Worm (Caenorhabditis elegans) whole organism, late embryonic: ENCODE results near the gene rpl-20.
"Not testable (repeated sequence)": the region's sequence is repeated elsewhere in the genome, so short reads cannot be mapped to it uniquely, and the experiment has no call there.

Experiments
- C08G9.2 ChIP-seq: sonication (generic microtip); optimal IDR thresholded peaks from 2 replicates; lab custom pipeline; 2016; ENCODE audit warnings: mild to moderate bottlenecking, missing genetic modification characterization, moderate library complexity, missing compliant biosample characterization
- F13H6.1 ChIP-seq: sonication (generic microtip); optimal IDR thresholded peaks from 2 replicates; lab custom pipeline; 2016; ENCODE audit warnings: missing genetic modification characterization, missing compliant biosample characterization
- ama-1 ChIP-seq: fragments of 150-350 bp; optimal IDR thresholded peaks from 2 replicates; lab custom pipeline; 2014
- ceh-18 ChIP-seq: sonication (generic microtip); optimal IDR thresholded peaks from 2 replicates; lab custom pipeline; 2016; ENCODE audit warnings: missing genetic modification characterization, missing compliant biosample characterization
- ceh-19 ChIP-seq: fragments of 200-800 bp; sonication (Bioruptor generic); optimal IDR thresholded peaks from 2 replicates; lab custom pipeline; 2018; ENCODE audit warnings: mild to moderate bottlenecking, missing genetic modification characterization, missing compliant biosample characterization
- ceh-2 ChIP-seq: sonication (generic microtip); optimal IDR thresholded peaks from 2 replicates; lab custom pipeline; 2016; ENCODE audit warnings: missing genotype, missing genetic modification characterization, missing compliant biosample characterization
- ceh-31 ChIP-seq: sonication (generic microtip); optimal IDR thresholded peaks from 2 replicates; lab custom pipeline; 2016; ENCODE audit warnings: missing genetic modification characterization, missing compliant biosample characterization
- ceh-34 ChIP-seq: sonication (generic microtip); optimal IDR thresholded peaks from 2 replicates; lab custom pipeline; 2016; ENCODE audit warnings: mild to moderate bottlenecking, missing genetic modification characterization, missing compliant biosample characterization
- ceh-45 ChIP-seq: fragments of 200-800 bp; sonication (Bioruptor generic); IDR thresholded peaks from 2 replicates; pipeline ENCODE4 v1.3.6; 2022; ENCODE audit warnings: missing genetic modification reagents, missing genetic modification characterization, missing compliant biosample characterization
- ceh-6 ChIP-seq: fragments of 200-800 bp; sonication (Bioruptor generic); optimal IDR thresholded peaks from 2 replicates; lab custom pipeline; 2018; ENCODE audit warnings: mild to moderate bottlenecking, missing genetic modification characterization, missing compliant biosample characterization
- che-1 ChIP-seq: sonication (generic microtip); optimal IDR thresholded peaks from 2 replicates; lab custom pipeline; 2016; ENCODE audit warnings: mild to moderate bottlenecking, missing genetic modification characterization, missing compliant biosample characterization
- elt-2 ChIP-seq: sonication (generic microtip); optimal IDR thresholded peaks from 2 replicates; lab custom pipeline; 2016; ENCODE audit warnings: missing genetic modification reagents, missing genetic modification characterization, missing compliant biosample characterization
- ets-4 ChIP-seq: sonication (generic microtip); optimal IDR thresholded peaks from 2 replicates; lab custom pipeline; 2016; ENCODE audit warnings: missing genetic modification characterization, missing compliant biosample characterization
- fax-1 ChIP-seq: sonication (generic microtip); optimal IDR thresholded peaks from 2 replicates; lab custom pipeline; 2016; ENCODE audit warnings: missing genotype, missing genetic modification characterization, missing compliant biosample characterization
- hlh-15 ChIP-seq: sonication (generic microtip); optimal IDR thresholded peaks from 2 replicates; lab custom pipeline; 2016; ENCODE audit warnings: missing genetic modification characterization, missing compliant biosample characterization
- hlh-6 ChIP-seq: sonication (generic microtip); optimal IDR thresholded peaks from 2 replicates; lab custom pipeline; 2016; ENCODE audit warnings: missing genotype, missing genetic modification characterization, missing compliant biosample characterization
- hlh-8 ChIP-seq: sonication (generic microtip); optimal IDR thresholded peaks from 2 replicates; lab custom pipeline; 2016; ENCODE audit warnings: missing genotype, missing genetic modification characterization, missing compliant biosample characterization
- madf-2 ChIP-seq: sonication (generic microtip); optimal IDR thresholded peaks from 2 replicates; lab custom pipeline; 2017; ENCODE audit warnings: missing genetic modification characterization, missing compliant biosample characterization
- nfya-1 ChIP-seq: sonication (generic microtip); optimal IDR thresholded peaks from 2 replicates; lab custom pipeline; 2017; ENCODE audit warnings: missing genetic modification characterization, mild to moderate bottlenecking, missing compliant biosample characterization, antibody characterized with exemption, moderate library complexity
- nhr-11 ChIP-seq: fragments of 150-350 bp; optimal IDR thresholded peaks from 2 replicates; lab custom pipeline; 2014; ENCODE audit warnings: missing biosample characterization, missing genetic modification characterization
- nhr-232 ChIP-seq: sonication (generic microtip); optimal IDR thresholded peaks from 2 replicates; lab custom pipeline; 2016; ENCODE audit warnings: missing genetic modification characterization, missing compliant biosample characterization
- odd-2 ChIP-seq: sonication (generic microtip); optimal IDR thresholded peaks from 2 replicates; lab custom pipeline; 2017; ENCODE audit warnings: antibody characterized with exemption, mild to moderate bottlenecking, missing genetic modification characterization, missing compliant biosample characterization
- pag-3 ChIP-seq: sonication (generic microtip); optimal IDR thresholded peaks from 2 replicates; lab custom pipeline; 2016; ENCODE audit warnings: missing compliant biosample characterization, missing genetic modification characterization, borderline replicate concordance
- pat-9 ChIP-seq: fragments of 200-800 bp; sonication (Bioruptor generic); optimal IDR thresholded peaks from 2 replicates; lab custom pipeline; 2018; ENCODE audit warnings: mild to moderate bottlenecking, missing genetic modification characterization, moderate library complexity, missing compliant biosample characterization
- pax-1 ChIP-seq: fragments of 150-350 bp; optimal IDR thresholded peaks from 2 replicates; lab custom pipeline; 2014; ENCODE audit warnings: missing biosample characterization, missing genetic modification characterization
- pha-4 ChIP-seq: fragments of 150-350 bp; optimal IDR thresholded peaks from 2 replicates; lab custom pipeline; 2018; ENCODE audit warnings: missing biosample characterization, missing genetic modification reagents, missing genetic modification characterization
- ref-2 ChIP-seq: sonication (generic microtip); optimal IDR thresholded peaks from 2 replicates; lab custom pipeline; 2016; ENCODE audit warnings: missing genetic modification characterization, missing compliant biosample characterization
- sox-2 ChIP-seq: fragments of 200-800 bp; sonication (Bioruptor generic); IDR thresholded peaks from 2 replicates; pipeline ENCODE4 v1.3.6; 2022; ENCODE audit warnings: missing genetic modification reagents, missing genetic modification characterization, missing compliant biosample characterization
- tbx-2 ChIP-seq: sonication (generic microtip); optimal IDR thresholded peaks from 2 replicates; lab custom pipeline; 2016; ENCODE audit warnings: missing genetic modification characterization, missing compliant biosample characterization
- tbx-7 ChIP-seq: sonication (generic microtip); optimal IDR thresholded peaks from 2 replicates; lab custom pipeline; 2016; ENCODE audit warnings: missing genotype, missing genetic modification characterization, missing compliant biosample characterization
- ttx-3 ChIP-seq: sonication (generic microtip); optimal IDR thresholded peaks from 2 replicates; lab custom pipeline; 2016; ENCODE audit warnings: missing genetic modification reagents, missing genetic modification characterization, missing compliant biosample characterization
- unc-55 ChIP-seq: sonication (generic microtip); optimal IDR thresholded peaks from 2 replicates; lab custom pipeline; 2017; ENCODE audit warnings: missing biosample characterization, missing genetic modification reagents, missing genetic modification characterization
- zip-5 ChIP-seq: sonication (generic microtip); optimal IDR thresholded peaks from 2 replicates; lab custom pipeline; 2016; ENCODE audit warnings: missing genetic modification characterization, missing compliant biosample characterization
- ztf-16 ChIP-seq: sonication (generic microtip); optimal IDR thresholded peaks from 2 replicates; lab custom pipeline; 2017; ENCODE audit warnings: missing genetic modification characterization, missing compliant biosample characterization

The rpl-20 gene

DNA sequence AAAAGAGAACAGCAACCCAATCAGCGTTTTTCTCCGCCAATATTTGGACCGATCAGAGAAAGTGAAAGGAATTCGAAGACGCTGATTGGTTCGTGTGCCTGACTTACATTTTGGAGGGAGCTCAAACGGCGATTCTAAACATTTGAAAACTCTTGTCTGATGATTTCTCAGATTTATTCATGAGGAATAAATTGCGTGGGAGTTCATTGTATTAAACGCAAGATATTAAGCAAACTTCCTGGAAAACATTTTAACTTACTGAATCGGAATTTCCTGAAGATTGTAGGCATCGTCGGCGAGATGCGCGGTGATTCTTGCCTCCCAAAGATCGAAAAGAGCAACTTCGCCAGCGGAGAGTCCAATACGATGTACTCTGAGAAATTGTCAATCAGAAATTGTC is 25.0 kb downstream of the rpl-20 start, which contains the start of gene K08F11.1:
Gene K08F11.1 (plus strand): TSS at position 301 of the 400 bp plus-strand sequence.
- TF ChIP-seq nhr-232 (tag; lab: Kevin White, UChicago) (no peak), nfya-1 (tag; lab: Kevin White, UChicago) (peak; percentile 4), madf-2 (tag; lab: Kevin White, UChicago) (no peak), ceh-45 (GFP tag; lab: Robert Waterston, UW) (no peak), hlh-15 (tag; lab: Kevin White, UChicago) (no peak), sox-2 (no peak)

DNA sequence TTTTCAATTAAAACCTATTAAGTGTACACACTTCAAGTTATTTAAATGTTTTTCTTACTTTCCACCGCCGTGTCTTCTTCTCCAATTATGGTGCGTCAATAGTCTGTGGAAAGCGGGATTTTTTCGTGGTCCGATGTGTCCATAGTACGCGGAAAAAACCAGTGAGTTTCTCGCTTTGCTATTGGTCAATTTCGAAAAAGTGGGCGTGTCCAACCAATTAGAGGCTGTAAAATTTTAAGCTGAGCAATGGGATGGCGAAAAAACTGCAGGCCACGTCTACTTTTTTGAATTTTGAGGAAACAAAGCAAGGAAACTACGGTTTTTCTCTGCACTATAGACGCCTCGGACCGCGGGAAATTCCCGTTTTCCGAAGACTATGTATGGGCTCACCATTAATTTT is 25.9 kb downstream of the rpl-20 start:
- TF ChIP-seq nfya-1 (tag; lab: Kevin White, UChicago) (peak; percentile 53), ceh-18 (tag; lab: Kevin White, UChicago) (no peak)

DNA sequence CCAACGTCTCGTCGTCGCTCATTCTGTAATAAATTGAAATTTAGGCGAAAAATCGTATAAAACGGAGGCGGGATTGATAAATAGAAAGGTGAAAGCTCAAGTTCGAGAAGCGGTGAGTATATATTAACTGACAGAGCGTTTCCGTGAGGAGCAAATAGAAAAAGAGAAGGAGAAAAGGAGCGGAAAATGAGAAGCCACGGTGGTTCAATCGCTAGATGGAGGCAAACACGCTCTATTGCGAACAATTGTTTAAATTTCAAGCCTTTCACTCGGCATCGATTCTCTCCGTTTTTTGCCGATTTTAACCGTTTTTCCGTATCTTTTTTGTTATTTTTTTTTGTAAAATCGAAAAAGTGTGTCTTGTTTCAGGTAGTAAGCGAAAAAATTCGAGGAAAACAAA is 33.8 kb downstream of the rpl-20 start, which contains the start of gene miro-1:
Gene miro-1 (minus strand): TSS at position 23 of the 400 bp plus-strand sequence.
- TF ChIP-seq pat-9, ets-4, che-1 (tag; lab: Kevin White, UChicago): not testable (repeated sequence)

DNA sequence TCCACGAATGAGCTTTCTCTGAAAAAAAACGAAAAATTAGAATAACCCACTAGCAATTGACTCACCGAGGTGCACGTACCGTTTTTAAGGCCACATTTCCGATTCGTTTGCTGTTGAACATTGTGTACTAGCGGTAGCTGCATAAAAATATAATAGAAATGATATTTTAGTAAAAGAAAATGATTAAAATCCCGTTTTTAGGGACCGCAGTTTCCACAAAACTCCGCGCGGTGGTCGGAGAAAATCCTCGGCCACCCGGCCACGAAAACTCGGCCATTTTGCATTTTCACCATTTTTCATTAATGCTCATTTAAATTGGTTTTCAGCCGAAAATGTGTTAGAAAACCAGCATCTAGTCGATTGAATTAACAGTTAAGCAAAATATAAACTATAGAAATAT is 37.2 kb downstream of the rpl-20 start, which contains the start of gene yars-2:
Gene yars-2 (minus strand): TSS at position 249 of the 400 bp plus-strand sequence.
- TF ChIP-seq elt-2 (tag; lab: Kevin White, UChicago) (peak; percentile 31), tbx-7 (peak; percentile 16), hlh-8 (tag; lab: Kevin White, UChicago) (peak; percentile 13), ceh-34 (tag; lab: Kevin White, UChicago) (no peak), C08G9.2 (tag; lab: Kevin White, UChicago) (peak; percentile 63), fax-1 (tag; lab: Kevin White, UChicago) (peak; percentile 27), tbx-2 (tag; lab: Kevin White, UChicago) (peak; percentile 73), ref-2 (tag; lab: Kevin White, UChicago) (peak; percentile 33), ama-1 (no peak), ceh-2 (tag; lab: Kevin White, UChicago) (peak; percentile 83), zip-5 (peak; percentile 26), hlh-6 (tag; lab: Kevin White, UChicago) (no peak), odd-2 (tag; lab: Kevin White, UChicago) (no peak), F13H6.1 (tag; lab: Kevin White, UChicago) (no peak), ceh-31 (tag; lab: Kevin White, UChicago) (peak; percentile 74), ets-4 (tag; lab: Kevin White, UChicago) (peak; percentile 59)

DNA sequence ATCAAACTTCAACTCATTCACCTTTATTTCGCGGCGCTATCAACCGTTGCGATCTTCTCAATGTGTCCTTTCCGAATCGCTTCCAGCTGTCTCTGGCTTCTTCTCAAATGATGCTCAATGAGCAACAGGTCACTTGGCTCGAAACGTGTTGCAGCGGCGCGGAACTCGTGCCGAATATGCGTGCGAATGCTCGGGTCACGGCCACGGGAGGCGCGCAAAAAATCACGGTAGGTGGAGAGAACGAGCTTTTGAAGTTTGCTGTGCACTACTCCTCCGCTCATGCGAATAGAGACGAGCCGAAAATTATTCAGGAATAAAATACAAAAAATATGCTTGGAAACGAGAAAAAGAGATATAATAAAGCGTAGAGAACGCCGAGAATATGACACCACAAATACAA is 39.1 kb downstream of the rpl-20 start, which contains the start of gene cif-1:
Gene cif-1 (minus strand): TSS at position 297 of the 400 bp plus-strand sequence.
- no peak for TF ChIP-seq pha-4 (tag; lab: Kevin White, UChicago)
- no peak for TF ChIP-seq ceh-19 (GFP tag; lab: Kevin White, UChicago)
- no peak for TF ChIP-seq pat-9 (tag; lab: Kevin White, UChicago)
- TF ChIP-seq ceh-6 (GFP tag; lab: Kevin White, UChicago) = no peak
- TF ChIP-seq nhr-11 (tag; lab: Kevin White, UChicago) = no peak
- TF ChIP-seq ttx-3 = no peak
- no peak for TF ChIP-seq hlh-8 (tag; lab: Kevin White, UChicago)
- TF ChIP-seq pax-1 = no peak
- no peak for TF ChIP-seq pag-3
- no peak for TF ChIP-seq ztf-16 (tag; lab: Kevin White, UChicago)

DNA sequence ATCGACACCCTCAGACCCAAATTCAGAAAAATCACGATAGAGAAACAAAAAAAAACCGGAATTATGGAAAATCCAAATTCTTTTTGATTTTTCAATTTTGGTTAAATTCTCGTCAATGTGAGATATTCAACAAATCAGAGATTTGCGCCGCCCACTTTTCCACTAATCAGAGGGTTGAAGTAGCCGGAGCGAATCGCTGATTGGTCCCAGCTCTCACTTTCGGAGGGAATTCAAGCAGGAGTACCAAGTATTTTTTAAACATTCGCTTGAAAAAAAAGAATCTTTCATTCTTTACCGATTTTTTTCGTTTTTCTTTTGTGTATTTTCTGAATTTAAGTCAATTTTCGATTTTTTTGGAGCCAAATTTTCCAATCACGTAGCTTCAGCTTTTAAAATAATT is 43.7 kb downstream of the rpl-20 start:
- TF ChIP-seq unc-55 = no peak
- TF ChIP-seq nfya-1 (tag; lab: Kevin White, UChicago) = peak; percentile 73
